Worm (Caenorhabditis elegans) whole organism, early embryonic: ENCODE results near the gene bath-30.

Experiments used
- aly-1 ChIP-seq: sonication (generic microtip); optimal IDR thresholded peaks from 2 replicates; lab custom pipeline; 2016; ENCODE audit warnings: missing genetic modification characterization, missing compliant biosample characterization
- ama-1 ChIP-seq: fragments of 150-350 bp; optimal IDR thresholded peaks from 2 replicates; lab custom pipeline; 2014
- ceh-13 ChIP-seq: fragments of 200-800 bp; sonication (Bioruptor generic); optimal IDR thresholded peaks from 2 replicates; lab custom pipeline; 2018; ENCODE audit warnings: mild to moderate bottlenecking, missing genetic modification characterization, missing compliant biosample characterization
- ets-7 ChIP-seq: sonication (generic microtip); optimal IDR thresholded peaks from 2 replicates; lab custom pipeline; 2016; ENCODE audit warnings: missing genotype, missing genetic modification characterization, missing compliant biosample characterization
- flt-1 ChIP-seq: fragments of 200-800 bp; sonication (Bioruptor generic); IDR thresholded peaks from 2 replicates; pipeline ENCODE4 v1.3.6; 2022; ENCODE audit warnings: missing genetic modification characterization, missing compliant biosample characterization
- hmg-4 ChIP-seq: fragments of 200-800 bp; sonication (Bioruptor generic); optimal IDR thresholded peaks from 2 replicates; lab custom pipeline; 2018; ENCODE audit warnings: mild to moderate bottlenecking, missing genetic modification characterization, missing compliant biosample characterization
- hnd-1 ChIP-seq: sonication (generic microtip); optimal IDR thresholded peaks from 2 replicates; lab custom pipeline; 2016; ENCODE audit warnings: missing genetic modification characterization, missing compliant biosample characterization
- pes-1 ChIP-seq: fragments of 200-800 bp; sonication (Bioruptor generic); IDR thresholded peaks from 2 replicates; pipeline ENCODE4 v1.3.6; 2022; ENCODE audit warnings: missing genetic modification reagents, missing genetic modification characterization, missing compliant biosample characterization
- scrt-1 ChIP-seq: fragments of 200-800 bp; sonication (Bioruptor generic); IDR thresholded peaks from 2 replicates; pipeline ENCODE4 v1.3.6; 2022; ENCODE audit warnings: missing genetic modification characterization, missing compliant biosample characterization
- sea-1 ChIP-seq: fragments of 200-800 bp; sonication (Bioruptor generic); conservative IDR thresholded peaks from 2 replicates; pipeline ENCODE4 v1.3.6; 2022; ENCODE audit warnings: missing genetic modification characterization, missing compliant biosample characterization
- tbx-11 ChIP-seq: fragments of 200-800 bp; sonication (Bioruptor generic); IDR thresholded peaks from 2 replicates; pipeline ENCODE4 v1.3.6; 2022; ENCODE audit warnings: missing genetic modification characterization, missing compliant biosample characterization

- TF ChIP-seq hmg-4 (GFP tag; lab: Kevin White, UChicago), result no peak
- TF ChIP-seq ama-1, result no peak
- TF ChIP-seq tbx-11 (GFP tag; lab: Robert Waterston, UW), result no peak
- TF ChIP-seq scrt-1 (GFP tag; lab: Robert Waterston, UW), result no peak
- no peak for TF ChIP-seq flt-1
- TF ChIP-seq aly-1 (tag; lab: Kevin White, UChicago), result no peak
- TF ChIP-seq sea-1 (GFP tag; lab: Robert Waterston, UW), result no peak
- TF ChIP-seq hnd-1 (tag; lab: Kevin White, UChicago), result no peak
- no peak for TF ChIP-seq ceh-13 (GFP tag; lab: Kevin White, UChicago)
- TF ChIP-seq ets-7, result no peak
- TF ChIP-seq pes-1 (GFP tag; lab: Robert Waterston, UW), result no peak
Measured at ce11 chrII:3347940-3348610, 1.9 kb upstream of the bath-30 start, which contains the start of the genes F14D2.14 and bath-29.
